Fruit fly (Drosophila melanogaster) whole organism, embryonic: ENCODE data around the gene Vm32E.

Experiments used
- Atf3 ChIP-seq: fragments of 200-800 bp; sonication (Bioruptor generic); optimal IDR thresholded peaks from 3 replicates; lab custom pipeline; 2016; ENCODE audit warnings: missing biosample characterization, missing genetic modification characterization
- Blimp-1 ChIP-seq: fragments of 200-800 bp; sonication (Bioruptor generic); optimal IDR thresholded peaks from 3 replicates; lab custom pipeline; 2018; ENCODE audit warnings: missing biosample characterization, missing genetic modification characterization, mild to moderate bottlenecking, moderate library complexity, missing genetic modification reagents
- CG1024 ChIP-seq: fragments of 200-800 bp; sonication (Bioruptor generic); IDR thresholded peaks from 2 replicates; pipeline ENCODE4 v1.3.6; 2022; ENCODE audit warnings: missing biosample characterization, missing genetic modification characterization
- CG11085 ChIP-seq: fragments of 200-800 bp; sonication (Bioruptor generic); IDR thresholded peaks from 2 replicates; pipeline ENCODE4 v1.3.6; 2022; ENCODE audit warnings: missing biosample characterization, missing genetic modification characterization
- CG12659 ChIP-seq: fragments of 200-800 bp; sonication (Bioruptor generic); optimal IDR thresholded peaks from 3 replicates; lab custom pipeline; 2017; ENCODE audit warnings: mild to moderate bottlenecking, missing biosample characterization, missing genetic modification reagents, missing genetic modification characterization
- CG14667 ChIP-seq: fragments of 200-800 bp; sonication (Bioruptor generic); IDR thresholded peaks from 2 replicates; pipeline ENCODE4 v1.3.6; 2022; ENCODE audit warnings: missing biosample characterization, missing genetic modification characterization
- CG14860 ChIP-seq: fragments of 200-800 bp; sonication (Bioruptor generic); IDR thresholded peaks from 3 replicates; pipeline ENCODE4 v1.3.6; 2022; ENCODE audit warnings: missing biosample characterization, missing genetic modification characterization; ENCODE audit not compliant: partially characterized antibody
- CG15514 ChIP-seq: fragments of 200-800 bp; sonication (Bioruptor generic); optimal IDR thresholded peaks from 3 replicates; lab custom pipeline; 2017; ENCODE audit warnings: missing biosample characterization, missing genetic modification characterization, mild to moderate bottlenecking, moderate library complexity, missing genetic modification reagents
- CG1602 ChIP-seq: fragments of 200-800 bp; sonication (Bioruptor generic); optimal IDR thresholded peaks from 3 replicates; lab custom pipeline; 2016; ENCODE audit warnings: missing biosample characterization, missing genetic modification characterization
- CG3407 ChIP-seq: fragments of 200-800 bp; sonication (Bioruptor generic); optimal IDR thresholded peaks from 2 replicates; lab custom pipeline; 2018; ENCODE audit warnings: missing biosample characterization, mild to moderate bottlenecking, missing genetic modification characterization
- CG34224 ChIP-seq: fragments of 200-800 bp; sonication (Bioruptor generic); IDR thresholded peaks from 3 replicates; pipeline ENCODE4 v1.3.6; 2022; ENCODE audit warnings: missing biosample characterization, missing genetic modification characterization; ENCODE audit not compliant: partially characterized antibody
- CG43689 ChIP-seq: fragments of 200-800 bp; sonication (Bioruptor generic); IDR thresholded peaks from 2 replicates; pipeline ENCODE4 v1.3.6; 2022; ENCODE audit warnings: missing biosample characterization, missing genetic modification characterization
- CG4617 ChIP-seq: fragments of 200-800 bp; sonication (Bioruptor generic); optimal IDR thresholded peaks from 3 replicates; lab custom pipeline; 2016; ENCODE audit warnings: missing biosample characterization, missing genetic modification characterization, borderline replicate concordance
- CG8359 ChIP-seq: fragments of 200-800 bp; sonication (Bioruptor generic); optimal IDR thresholded peaks from 2 replicates; lab custom pipeline; 2017; ENCODE audit warnings: missing biosample characterization, mild to moderate bottlenecking, missing genetic modification characterization, borderline replicate concordance
- CG8944 ChIP-seq: fragments of 200-800 bp; sonication (Bioruptor generic); optimal IDR thresholded peaks from 3 replicates; lab custom pipeline; 2016; ENCODE audit warnings: missing biosample characterization, missing genetic modification characterization
- CG9437 ChIP-seq: fragments of 200-800 bp; sonication (Bioruptor generic); optimal IDR thresholded peaks from 2 replicates; lab custom pipeline; 2018; ENCODE audit warnings: missing biosample characterization, mild to moderate bottlenecking, missing genetic modification characterization
- CG9932 ChIP-seq: fragments of 200-800 bp; sonication (Bioruptor generic); IDR thresholded peaks from 2 replicates; pipeline ENCODE4 v1.3.6; 2022; ENCODE audit warnings: missing biosample characterization, missing genetic modification characterization
- Dref ChIP-seq: fragments of 200-800 bp; sonication (Bioruptor generic); IDR thresholded peaks from 2 replicates; pipeline ENCODE4 v1.3.6; 2022; ENCODE audit warnings: missing biosample characterization, missing genetic modification characterization
- Ets65A ChIP-seq: fragments of 200-800 bp; sonication (Bioruptor generic); peaks from one replicate; lab custom pipeline; 2016; ENCODE audit warnings: missing biosample characterization, missing genetic modification characterization
- Fer2 ChIP-seq: fragments of 200-800 bp; sonication (Bioruptor generic); optimal IDR thresholded peaks from 2 replicates; lab custom pipeline; 2018; ENCODE audit warnings: missing biosample characterization, mild to moderate bottlenecking, missing genetic modification characterization, moderate library complexity
- Gsc ChIP-seq: fragments of 200-800 bp; sonication (Bioruptor generic); IDR thresholded peaks from 2 replicates; pipeline ENCODE4 v1.3.6; 2022; ENCODE audit warnings: missing biosample characterization, missing genetic modification characterization
- HLHmδ ChIP-seq: fragments of 200-800 bp; sonication (Bioruptor generic); optimal IDR thresholded peaks from 2 replicates; lab custom pipeline; 2018; ENCODE audit warnings: missing biosample characterization, mild to moderate bottlenecking, missing genetic modification characterization, moderate library complexity
- Hmx ChIP-seq: fragments of 200-800 bp; sonication (Bioruptor generic); optimal IDR thresholded peaks from 2 replicates; lab custom pipeline; 2016; ENCODE audit warnings: missing biosample characterization, missing genetic modification characterization
- Hr39 ChIP-seq: fragments of >200 bp; optimal IDR thresholded peaks from 2 replicates; lab custom pipeline; 2017
- NK7.1 ChIP-seq: fragments of 200-800 bp; sonication (Bioruptor generic); optimal IDR thresholded peaks from 3 replicates; lab custom pipeline; 2016; ENCODE audit warnings: missing biosample characterization, missing genetic modification characterization
- Neu2 ChIP-seq: fragments of 200-800 bp; sonication (Bioruptor generic); optimal IDR thresholded peaks from 3 replicates; lab custom pipeline; 2016; ENCODE audit warnings: missing biosample characterization, missing genetic modification characterization, borderline replicate concordance
- NfI ChIP-seq: fragments of 200-800 bp; sonication (Bioruptor generic); optimal IDR thresholded peaks from 3 replicates; lab custom pipeline; 2018; ENCODE audit warnings: missing biosample characterization, mild to moderate bottlenecking, missing genetic modification characterization, moderate library complexity
- Pdp1 ChIP-seq, 2 experiments: fragments of 200-800 bp; sonication (Bioruptor generic); optimal IDR thresholded peaks; 3 replicates each; lab custom pipeline; 2016; ENCODE audit warnings: missing biosample characterization in 2 of 2, missing genetic modification characterization in 2 of 2, mild to moderate bottlenecking in 1 of 2, moderate library complexity in 1 of 2
- Poxn ChIP-seq: fragments of 200-800 bp; sonication (Bioruptor generic); IDR thresholded peaks from 2 replicates; pipeline ENCODE4 v1.3.6; 2022; ENCODE audit warnings: missing biosample characterization, missing genetic modification characterization
- Rfx ChIP-seq: fragments of 200-800 bp; sonication (Bioruptor generic); IDR thresholded peaks from 2 replicates; pipeline ENCODE4 v1.3.6; 2022; ENCODE audit warnings: missing biosample characterization, missing genetic modification characterization
- Vsx1 ChIP-seq: fragments of 200-800 bp; sonication (Bioruptor generic); optimal IDR thresholded peaks from 2 replicates; lab custom pipeline; 2017; ENCODE audit warnings: missing biosample characterization, mild to moderate bottlenecking, missing genetic modification characterization, missing genetic modification reagents
- YL-1 ChIP-seq: fragments of 200-800 bp; sonication (Bioruptor generic); optimal IDR thresholded peaks from 3 replicates; lab custom pipeline; 2017; ENCODE audit warnings: missing biosample characterization, mild to moderate bottlenecking, missing genetic modification characterization
- ab ChIP-seq: fragments of 200-800 bp; sonication (Bioruptor generic); optimal IDR thresholded peaks from 2 replicates; lab custom pipeline; 2016; ENCODE audit warnings: missing biosample characterization, missing genetic modification characterization
- crc ChIP-seq: fragments of 200-800 bp; sonication (Bioruptor generic); optimal IDR thresholded peaks from 2 replicates; lab custom pipeline; 2016; ENCODE audit warnings: missing biosample characterization, missing genetic modification characterization
- emc ChIP-seq: fragments of 200-800 bp; sonication (Bioruptor generic); optimal IDR thresholded peaks from 2 replicates; lab custom pipeline; 2016; ENCODE audit warnings: missing biosample characterization, missing genetic modification characterization
- eve ChIP-seq, 2 experiments: fragments of >200 bp; optimal IDR thresholded peaks; 2 replicates each; lab custom pipeline; 2017; ENCODE audit warnings: missing biosample characterization in 2 of 2, missing genetic modification characterization in 2 of 2
- fru ChIP-seq: fragments of >200 bp; optimal IDR thresholded peaks from 2 replicates; lab custom pipeline; 2017
- fu2 ChIP-seq: fragments of 200-800 bp; sonication (Bioruptor generic); optimal IDR thresholded peaks from 2 replicates; lab custom pipeline; 2016; ENCODE audit warnings: missing biosample characterization, missing genetic modification characterization
- gsb ChIP-seq: fragments of 200-800 bp; sonication (Bioruptor generic); IDR thresholded peaks from 2 replicates; pipeline ENCODE4 v1.3.6; 2022; ENCODE audit warnings: missing biosample characterization, missing genetic modification characterization
- hkb ChIP-seq, 2 experiments: fragments of 200-800 bp in 1 of 2; fragments of >200 bp in 1 of 2; sonication (Bioruptor generic) in 1 of 2; IDR thresholded peaks in 1 of 2; optimal IDR thresholded peaks in 1 of 2; 2 replicates each; pipeline versions ENCODE4 v1.3.6 to Lab custom; 2017 to 2022; ENCODE audit warnings: missing biosample characterization in 1 of 2, missing genetic modification characterization in 1 of 2
- lov ChIP-seq, 2 experiments: fragments of 200-800 bp in 1 of 2; fragments of >200 bp in 1 of 2; sonication (Bioruptor generic) in 1 of 2; IDR thresholded peaks in 1 of 2; optimal IDR thresholded peaks in 1 of 2; 2 replicates in 1 of 2; 3 replicates in 1 of 2; pipeline versions ENCODE4 v1.3.6 to Lab custom; 2017 to 2022; ENCODE audit warnings: missing biosample characterization in 1 of 2, missing genetic modification characterization in 1 of 2
- nerfin-1 ChIP-seq: fragments of 200-800 bp; sonication (Bioruptor generic); optimal IDR thresholded peaks from 3 replicates; lab custom pipeline; 2019; ENCODE audit warnings: missing biosample characterization, mild to moderate bottlenecking, missing genetic modification characterization, moderate library complexity
- org-1 ChIP-seq: fragments of 200-800 bp; sonication (Bioruptor generic); optimal IDR thresholded peaks from 2 replicates; lab custom pipeline; 2017; ENCODE audit warnings: missing biosample characterization, missing genetic modification characterization
- peb ChIP-seq: fragments of 200-800 bp; sonication (Bioruptor generic); IDR thresholded peaks from 2 replicates; pipeline ENCODE4 v1.3.6; 2022; ENCODE audit warnings: missing biosample characterization, missing genetic modification characterization
- prd ChIP-seq, 3 experiments: fragments of >200 bp in 2 of 3; fragments of 200-800 bp in 1 of 3; sonication (Bioruptor generic) in 1 of 3; optimal IDR thresholded peaks in 2 of 3; IDR thresholded peaks in 1 of 3; 2 replicates in 2 of 3; 3 replicates in 1 of 3; pipeline versions ENCODE4 v1.3.6 to Lab custom; 2017 to 2022; ENCODE audit warnings: missing biosample characterization in 1 of 3, missing genetic modification characterization in 1 of 3
- ranshi ChIP-seq: fragments of 200-800 bp; sonication (Bioruptor generic); IDR thresholded peaks from 2 replicates; pipeline ENCODE4 v1.3.6; 2022; ENCODE audit warnings: missing biosample characterization, missing genetic modification characterization
- sc ChIP-seq, 3 experiments: fragments of >200 bp in 2 of 3; fragments of 200-800 bp in 1 of 3; sonication (Bioruptor generic) in 1 of 3; optimal IDR thresholded peaks; 2 replicates in 2 of 3; 3 replicates in 1 of 3; lab custom pipeline; 2017; ENCODE audit warnings: mild to moderate bottlenecking in 1 of 3, missing biosample characterization in 1 of 3, missing genetic modification characterization in 1 of 3, missing genetic modification reagents in 1 of 3
- scrt ChIP-seq: fragments of 200-800 bp; sonication (Bioruptor generic); optimal IDR thresholded peaks from 2 replicates; lab custom pipeline; 2018; ENCODE audit warnings: missing biosample characterization, mild to moderate bottlenecking, missing genetic modification characterization, moderate library complexity
- unpg ChIP-seq: fragments of 200-800 bp; sonication (Bioruptor generic); optimal IDR thresholded peaks from 3 replicates; lab custom pipeline; 2018; ENCODE audit warnings: missing biosample characterization, mild to moderate bottlenecking, missing genetic modification characterization, moderate library complexity

The Vm32E gene

dm6 chr2L:11192691-11193090 lies 21.2 kb upstream of the Vm32E start (continued):
- TF ChIP-seq HLHmδ (GFP tag; lab: Kevin White, UChicago) (no peak), crc (GFP tag; lab: Kevin White, UChicago) (no peak), Poxn (GFP tag; lab: Robert Waterston, UW) (no peak), gsb (GFP tag; lab: Robert Waterston, UW) (no peak), Dref (GFP tag; lab: Robert Waterston, UW) (no peak), fru (no peak), fu2 (peak; percentile 5), Ets65A (GFP tag; lab: Kevin White, UChicago) (peak; percentile 83), hkb (optimal IDR thresholded peaks at IDR 0.05; lab: Kevin White, UChicago) (no peak), hkb (GFP tag; IDR thresholded peaks at IDR 0.05; lab: Robert Waterston, UW) (peak; percentile 77), ranshi (GFP tag; lab: Robert Waterston, UW) (peak; percentile 61), unpg (GFP tag; lab: Kevin White, UChicago) (peak; percentile 81), org-1 (GFP tag; lab: Kevin White, UChicago) (peak; percentile 48), Rfx (GFP tag; lab: Robert Waterston, UW) (no peak), CG15514 (GFP tag; lab: Kevin White, UChicago) (no peak), prd (optimal IDR thresholded peaks at IDR 0.05; lab: Kevin White, UChicago) (no peak), prd (GFP tag; IDR thresholded peaks at IDR 0.05; lab: Robert Waterston, UW) (peak; percentile 83), CG1024 (GFP tag; lab: Robert Waterston, UW) (no peak), CG11085 (GFP tag; lab: Robert Waterston, UW) (no peak), Hmx (GFP tag; lab: Kevin White, UChicago) (no peak), Hr39 (no peak), Vsx1 (GFP tag; lab: Kevin White, UChicago) (peak; percentile 48), lov (optimal IDR thresholded peaks at IDR 0.05; lab: Kevin White, UChicago) (no peak), lov (GFP tag; IDR thresholded peaks at IDR 0.05; lab: Robert Waterston, UW) (0 out of 3 replicates have a peak, but pooled peaks have one; percentile 67), Gsc (GFP tag; lab: Robert Waterston, UW) (0 out of 2 replicates have a peak, but pooled peaks have one; percentile 20), Pdp1 (GFP tag; optimal IDR thresholded peaks at IDR 0.05; lab: Kevin White, UChicago) (no peak), CG8944 (GFP tag; lab: Kevin White, UChicago) (peak; percentile 61), CG9437 (peak; percentile 45), CG4617 (GFP tag; lab: Kevin White, UChicago) (no peak), nerfin-1 (peak; percentile 45), CG1602 (GFP tag; lab: Kevin White, UChicago) (peak; percentile 30), CG9932 (GFP tag; lab: Robert Waterston, UW) (no peak), CG3407 (peak; percentile 64), emc (GFP tag; lab: Kevin White, UChicago) (no peak), ab (GFP tag; lab: Kevin White, UChicago) (peak; percentile 66), CG43689 (GFP tag; lab: Robert Waterston, UW) (no peak), Atf3 (GFP tag; lab: Kevin White, UChicago) (peak; percentile 60), Blimp-1 (peak; percentile 60), sc (optimal IDR thresholded peaks at IDR 0.05; lab: Kevin White, UChicago) (no peak), sc (GFP tag; optimal IDR thresholded peaks at IDR 0.05; lab: Kevin White, UChicago) (peak; percentile 48), CG14860 (GFP tag; lab: Robert Waterston, UW) (no peak), CG8359 (peak; percentile 6), NfI (peak; percentile 54), CG12659 (GFP tag; lab: Kevin White, UChicago) (peak; percentile 37), Fer2 (no peak), CG34224 (GFP tag; lab: Robert Waterston, UW) (no peak), Neu2 (GFP tag; lab: Kevin White, UChicago) (no peak), NK7.1 (no peak), eve (GFP tag; optimal IDR thresholded peaks at IDR 0.05; lab: Kevin White, UChicago) (peak in 1 of 2 experiments; percentile 75), CG14667 (peak; percentile 38; the same call in 1 of the 2 replicates), peb (peak; percentile 42; the same call in 1 of the 2 replicates), YL-1 (GFP tag; lab: Kevin White, UChicago) (no peak), scrt (no peak)
